Worm (Caenorhabditis elegans) whole organism, young adult: Measurements from ENCODE around the gene C54D10.3.

Source experiments
- B0261.1 ChIP-seq: sonication (generic microtip); optimal IDR thresholded peaks from 2 replicates; lab custom pipeline; 2016; ENCODE audit warnings: mild to moderate bottlenecking, missing genetic modification characterization, moderate library complexity, missing compliant biosample characterization
- B0336.3 ChIP-seq: fragments of 200-800 bp; sonication (Bioruptor generic); IDR thresholded peaks from 2 replicates; pipeline ENCODE4 v1.3.6; 2022; ENCODE audit warnings: missing genetic modification characterization, missing compliant biosample characterization
- F22D6.2 ChIP-seq: sonication (generic microtip); optimal IDR thresholded peaks from 2 replicates; lab custom pipeline; 2016; ENCODE audit warnings: mild to moderate bottlenecking, missing genetic modification characterization, missing compliant biosample characterization
- F37B4.10 ChIP-seq: fragments of 200-800 bp; sonication (Bioruptor generic); IDR thresholded peaks from 2 replicates; pipeline ENCODE4 v1.3.6; 2022; ENCODE audit warnings: missing genetic modification characterization, missing compliant biosample characterization
- F39B2.1 ChIP-seq: fragments of 200-800 bp; sonication (Bioruptor generic); IDR thresholded peaks from 2 replicates; pipeline ENCODE4 v1.3.6; 2022; ENCODE audit warnings: missing genetic modification reagents, missing genetic modification characterization, missing compliant biosample characterization
- F57A8.1 ChIP-seq: fragments of 200-800 bp; sonication (Bioruptor generic); optimal IDR thresholded peaks from 2 replicates; lab custom pipeline; 2018; ENCODE audit warnings: mild to moderate bottlenecking, missing genetic modification characterization, moderate library complexity, missing compliant biosample characterization
- Y53F4B.3 ChIP-seq: fragments of 200-800 bp; sonication (Bioruptor generic); IDR thresholded peaks from 2 replicates; pipeline ENCODE4 v1.3.6; 2022; ENCODE audit warnings: missing genetic modification reagents, missing genetic modification characterization, missing compliant biosample characterization
- Y67H2A.10 ChIP-seq: fragments of 200-800 bp; sonication (Bioruptor generic); conservative IDR thresholded peaks from 2 replicates; pipeline ENCODE4 v1.3.6; 2022; ENCODE audit warnings: missing genetic modification reagents, missing genetic modification characterization, missing compliant biosample characterization
- Y79H2A.3 ChIP-seq: fragments of 200-800 bp; sonication (Bioruptor generic); conservative IDR thresholded peaks from 2 replicates; pipeline ENCODE4 v1.3.6; 2022; ENCODE audit warnings: missing genetic modification reagents, missing genetic modification characterization, missing compliant biosample characterization
- ama-1 ChIP-seq, 3 experiments: fragments of 150-350 bp in 1 of 3; sonication (generic microtip) in 2 of 3; optimal IDR thresholded peaks; 2 replicates each; lab custom pipeline; 2014 to 2018; ENCODE audit warnings: missing biosample characterization in 2 of 3, missing genetic modification characterization in 2 of 3, missing genetic modification reagents in 2 of 3
- aptf-3 ChIP-seq: fragments of 200-800 bp; sonication (Bioruptor generic); IDR thresholded peaks from 2 replicates; pipeline ENCODE4 v1.3.6; 2022; ENCODE audit warnings: missing genetic modification characterization, missing compliant biosample characterization
- athp-1 ChIP-seq: sonication (generic microtip); optimal IDR thresholded peaks from 2 replicates; lab custom pipeline; 2017; ENCODE audit warnings: mild to moderate bottlenecking, missing genetic modification characterization, missing compliant biosample characterization
- attf-5 ChIP-seq: fragments of 200-800 bp; sonication (Bioruptor generic); optimal IDR thresholded peaks from 2 replicates; lab custom pipeline; 2018; ENCODE audit warnings: mild to moderate bottlenecking, missing genetic modification characterization, missing compliant biosample characterization
- attf-6 ChIP-seq: fragments of 200-800 bp; sonication (Bioruptor generic); IDR thresholded peaks from 2 replicates; pipeline ENCODE4 v1.3.6; 2022; ENCODE audit warnings: missing genetic modification reagents, missing genetic modification characterization, missing compliant biosample characterization
- cebp-1 ChIP-seq, 2 experiments: fragments of 200-800 bp in 1 of 2; sonication (Bioruptor generic) in 1 of 2; sonication (generic microtip) in 1 of 2; IDR thresholded peaks in 1 of 2; optimal IDR thresholded peaks in 1 of 2; 2 replicates each; pipeline versions ENCODE4 v1.3.6 to Lab custom; 2017 to 2022; ENCODE audit warnings: missing compliant biosample characterization in 2 of 2, missing genetic modification characterization in 2 of 2, mild to moderate bottlenecking in 1 of 2, missing genetic modification reagents in 1 of 2, moderate library complexity in 1 of 2
- ceh-79 ChIP-seq: sonication (generic microtip); optimal IDR thresholded peaks from 2 replicates; lab custom pipeline; 2017; ENCODE audit warnings: mild to moderate bottlenecking, missing genetic modification characterization, missing compliant biosample characterization
- die-1 ChIP-seq: sonication (generic microtip); optimal IDR thresholded peaks from 2 replicates; lab custom pipeline; 2016; ENCODE audit warnings: missing genotype, mild to moderate bottlenecking, missing genetic modification characterization, missing compliant biosample characterization
- egrh-3 ChIP-seq: fragments of 200-800 bp; sonication (Bioruptor generic); IDR thresholded peaks from 2 replicates; pipeline ENCODE4 v1.3.6; 2022; ENCODE audit warnings: missing genetic modification reagents, missing genetic modification characterization, missing compliant biosample characterization
- gei-17 ChIP-seq: fragments of 200-800 bp; sonication (Bioruptor generic); optimal IDR thresholded peaks from 2 replicates; lab custom pipeline; 2018; ENCODE audit warnings: mild to moderate bottlenecking, missing genetic modification characterization, missing compliant biosample characterization
- hlh-26 ChIP-seq: fragments of 200-800 bp; sonication (Bioruptor generic); conservative IDR thresholded peaks from 2 replicates; pipeline ENCODE4 v1.3.6; 2022; ENCODE audit warnings: missing genetic modification reagents, missing genetic modification characterization, missing compliant biosample characterization
- hmg-1.2 ChIP-seq: fragments of 200-800 bp; sonication (Bioruptor generic); IDR thresholded peaks from 2 replicates; pipeline ENCODE4 v1.3.6; 2022; ENCODE audit warnings: missing genetic modification reagents, missing genetic modification characterization, missing compliant biosample characterization
- lin-54 ChIP-seq: fragments of 200-800 bp; sonication (Bioruptor generic); optimal IDR thresholded peaks from 2 replicates; lab custom pipeline; 2018; ENCODE audit warnings: mild to moderate bottlenecking, missing genetic modification characterization, missing compliant biosample characterization
- lsy-27 ChIP-seq: sonication (generic microtip); optimal IDR thresholded peaks from 2 replicates; lab custom pipeline; 2017; ENCODE audit warnings: missing genetic modification characterization, mild to moderate bottlenecking, missing compliant biosample characterization, antibody characterized with exemption, missing genotype, borderline replicate concordance; ENCODE audit not compliant: insufficient read depth
- madf-3 ChIP-seq: fragments of 200-800 bp; sonication (Bioruptor generic); IDR thresholded peaks from 2 replicates; pipeline ENCODE4 v1.3.6; 2022; ENCODE audit warnings: missing genetic modification reagents, missing genetic modification characterization, missing compliant biosample characterization
- mes-4 ChIP-seq: sonication (generic microtip); optimal IDR thresholded peaks from 2 replicates; lab custom pipeline; 2016; ENCODE audit warnings: missing genotype, missing genetic modification characterization, missing compliant biosample characterization
- nfya-2 ChIP-seq: fragments of 200-800 bp; sonication (Bioruptor generic); IDR thresholded peaks from 2 replicates; pipeline ENCODE4 v1.3.6; 2022; ENCODE audit warnings: missing genetic modification reagents, missing genetic modification characterization, missing compliant biosample characterization
- nhr-179 ChIP-seq: sonication (generic microtip); optimal IDR thresholded peaks from 2 replicates; lab custom pipeline; 2016; ENCODE audit warnings: mild to moderate bottlenecking, missing genetic modification characterization, missing compliant biosample characterization
- nhr-80 ChIP-seq: sonication (generic microtip); optimal IDR thresholded peaks from 2 replicates; lab custom pipeline; 2016; ENCODE audit warnings: missing genetic modification characterization, missing compliant biosample characterization
- pbrm-1 ChIP-seq: fragments of 200-800 bp; sonication (Bioruptor generic); IDR thresholded peaks from 2 replicates; pipeline ENCODE4 v1.3.6; 2022; ENCODE audit warnings: missing genetic modification reagents, missing genetic modification characterization, missing compliant biosample characterization
- rec-8 ChIP-seq, 2 experiments: sonication (generic microtip); optimal IDR thresholded peaks; 2 replicates each; lab custom pipeline; 2016; ENCODE audit warnings: mild to moderate bottlenecking in 2 of 2, missing genetic modification characterization in 2 of 2, missing genetic modification reagents in 2 of 2, missing genotype in 2 of 2, missing biosample characterization in 1 of 2, missing compliant biosample characterization in 1 of 2, moderate library complexity in 1 of 2
- snpc-1.3 ChIP-seq: sonication (generic microtip); optimal IDR thresholded peaks from 2 replicates; lab custom pipeline; 2017; ENCODE audit warnings: missing genetic modification characterization, mild to moderate bottlenecking, missing compliant biosample characterization, antibody characterized with exemption, moderate library complexity, missing genotype, missing genetic modification reagents; ENCODE audit not compliant: insufficient read depth
- tlf-1 ChIP-seq: fragments of 200-800 bp; sonication (Bioruptor generic); optimal IDR thresholded peaks from 2 replicates; lab custom pipeline; 2018; ENCODE audit warnings: mild to moderate bottlenecking, missing genetic modification characterization, missing compliant biosample characterization
- unc-130 ChIP-seq: sonication (generic microtip); optimal IDR thresholded peaks from 2 replicates; lab custom pipeline; 2016; ENCODE audit warnings: missing genetic modification reagents, missing genetic modification characterization, missing compliant biosample characterization
- xnd-1 ChIP-seq: sonication (generic microtip); optimal IDR thresholded peaks from 2 replicates; lab custom pipeline; 2016; ENCODE audit warnings: missing genotype, missing genetic modification reagents, missing genetic modification characterization, missing compliant biosample characterization
- ztf-6 ChIP-seq: fragments of 200-800 bp; sonication (Bioruptor generic); IDR thresholded peaks from 2 replicates; pipeline ENCODE4 v1.3.6; 2022; ENCODE audit warnings: missing genetic modification reagents, missing genetic modification characterization, missing compliant biosample characterization

Gene C54D10.3

ce11 chrV:12406514-12406913, 11.9 kb upstream of the C54D10.3 start:
- TF ChIP-seq die-1 (tag; lab: Kevin White, UChicago) (no peak), B0336.3 (GFP tag; lab: Robert Waterston, UW) (no peak), gei-17 (GFP tag; lab: Kevin White, UChicago) (peak; percentile 20), egrh-3 (GFP tag; lab: Robert Waterston, UW) (peak; percentile 49), tlf-1 (GFP tag; lab: Kevin White, UChicago) (no peak), ztf-6 (GFP tag; lab: Robert Waterston, UW) (no peak), athp-1 (no peak)

ce11 chrV:12408525-12408924, 9.9 kb upstream of the C54D10.3 start, which contains the start of gene cdr-4:
Gene cdr-4, minus strand, starts transcription at chrV:12408625.
- TF ChIP-seq nhr-179 (tag; lab: Kevin White, UChicago) (no peak), egrh-3 (GFP tag; lab: Robert Waterston, UW) (no peak), F57A8.1 (no peak), ama-1 (optimal IDR thresholded peaks at IDR 0.05; lab: Kevin White, UChicago) (no peak), ama-1 (GFP tag; optimal IDR thresholded peaks at IDR 0.05; lab: Kevin White, UChicago) (no peak), pbrm-1 (GFP tag; lab: Robert Waterston, UW) (no peak), hlh-26 (GFP tag; lab: Robert Waterston, UW) (no peak), mes-4 (tag; lab: Kevin White, UChicago) (no peak), snpc-1.3 (tag; lab: Kevin White, UChicago) (no peak), lsy-27 (tag; lab: Kevin White, UChicago) (no peak), ceh-79 (no peak), madf-3 (GFP tag; lab: Robert Waterston, UW) (no peak)
- TF ChIP-seq, all 124 proteins: peak for 0

ce11 chrV:12408996-12409395, 9.4 kb upstream of the C54D10.3 start:
- TF ChIP-seq lin-54 (no peak), hmg-1.2 (GFP tag; lab: Robert Waterston, UW) (peak; percentile 39; the same call in 1 of the 2 replicates), nhr-80 (tag; lab: Kevin White, UChicago) (peak; percentile 6), cebp-1 (GFP tag; IDR thresholded peaks at IDR 0.05; lab: Robert Waterston, UW) (no peak), cebp-1 (tag; optimal IDR thresholded peaks at IDR 0.05; lab: Kevin White, UChicago) (peak; percentile 83)

- TF ChIP-seq xnd-1 (tag; lab: Kevin White, UChicago) (no peak), Y67H2A.10 (GFP tag; lab: Robert Waterston, UW) (no peak)
These were observed 7.9 kb upstream of the C54D10.3 start, which contains the start of gene hrg-2 for ce11 chrV:12410416-12411001. Gene hrg-2, minus strand, starts transcription at chrV:12410513.

- TF ChIP-seq Y79H2A.3 (GFP tag; lab: Robert Waterston, UW) = no peak
- TF ChIP-seq B0336.3 (GFP tag; lab: Robert Waterston, UW) = no peak
- TF ChIP-seq F39B2.1 (GFP tag; lab: Robert Waterston, UW) = no peak
- TF ChIP-seq unc-130 = no peak
- TF ChIP-seq egrh-3 (GFP tag; lab: Robert Waterston, UW) = no peak
- TF ChIP-seq Y53F4B.3 (GFP tag; lab: Robert Waterston, UW) = no peak
- no peak for TF ChIP-seq attf-6 (GFP tag; lab: Robert Waterston, UW)
- no peak for TF ChIP-seq nfya-2 (GFP tag; lab: Robert Waterston, UW)
- TF ChIP-seq rec-8 (tag; optimal IDR thresholded peaks at IDR 0.05; lab: Kevin White, UChicago) = no peak
- no peak for TF ChIP-seq xnd-1 (tag; lab: Kevin White, UChicago)
- TF ChIP-seq aptf-3 (GFP tag; lab: Robert Waterston, UW) = no peak
- no peak for TF ChIP-seq F37B4.10 (GFP tag; lab: Robert Waterston, UW)
- TF ChIP-seq F22D6.2 (tag; lab: Kevin White, UChicago) = no peak
- no peak for TF ChIP-seq attf-5 (GFP tag; lab: Kevin White, UChicago)
- TF ChIP-seq B0261.1 (tag; lab: Kevin White, UChicago) = no peak
These were observed 6.5 kb upstream of the C54D10.3 start, which contains the start of gene cdr-7 for ce11 chrV:12411909-12412308. Gene cdr-7, minus strand, starts transcription at chrV:12412113.
